Fruit fly (Drosophila melanogaster) S2 (cell line): ENCODE results near the gene oxt.

ENCODE experiments used
- CG8478 ChIP-seq: fragments of >200 bp; optimal IDR thresholded peaks from 2 replicates; lab custom pipeline; 2018
- CTCF ChIP-seq, 2 experiments: fragments of >200 bp; optimal IDR thresholded peaks; 2 replicates each; lab custom pipeline; 2018

dm6 chr3L:2256422-2257172 lies 5.9 kb downstream of the oxt start:
- TF ChIP-seq CG8478 (no peak), CTCF (optimal IDR thresholded peaks at IDR 0.05; lab: Kevin White, UChicago) (no peak)
